Fruit fly (Drosophila melanogaster) whole organism, wandering third instar larva: ENCODE data around the gene CG12689.

ENCODE experiments used
- Abd-B ChIP-seq: fragments of >200 bp; optimal IDR thresholded peaks from 2 replicates; lab custom pipeline; 2017; ENCODE audit warnings: missing biosample characterization, missing genetic modification characterization
- CG32264 ChIP-seq: fragments of 200-800 bp; sonication (Bioruptor generic); optimal IDR thresholded peaks from 2 replicates; lab custom pipeline; 2016; ENCODE audit warnings: missing biosample characterization, missing genetic modification characterization
- CG9705 ChIP-seq: fragments of 200-800 bp; sonication (Bioruptor generic); optimal IDR thresholded peaks from 2 replicates; lab custom pipeline; 2018; ENCODE audit warnings: missing biosample characterization, mild to moderate bottlenecking, missing genetic modification characterization
- CrebA ChIP-seq: fragments of 200-800 bp; sonication (Bioruptor generic); optimal IDR thresholded peaks from 2 replicates; lab custom pipeline; 2016; ENCODE audit warnings: missing biosample characterization, mild to moderate bottlenecking, missing genetic modification characterization, borderline replicate concordance
- Dfd ChIP-seq: fragments of >200 bp; optimal IDR thresholded peaks from 2 replicates; lab custom pipeline; 2017; ENCODE audit warnings: missing biosample characterization, missing genetic modification characterization
- Dif ChIP-seq: fragments of 200-275, 200-300 bp; sonication (Bioruptor generic); optimal IDR thresholded peaks from 2 replicates; lab custom pipeline; 2018; ENCODE audit warnings: missing biosample characterization, missing genetic modification characterization; ENCODE audit not compliant: partially characterized antibody
- GATAd ChIP-seq: sonication (Bioruptor generic); optimal IDR thresholded peaks from 2 replicates; lab custom pipeline; 2016; ENCODE audit warnings: missing biosample characterization, missing genetic modification characterization
- HLH106 ChIP-seq: fragments of 200-800 bp; optimal IDR thresholded peaks from 3 replicates; lab custom pipeline; 2019; ENCODE audit warnings: missing biosample characterization, mild to moderate bottlenecking, missing genetic modification characterization, moderate library complexity
- Hnf4 ChIP-seq: fragments of 200-800 bp; sonication (Bioruptor generic); optimal IDR thresholded peaks from 2 replicates; lab custom pipeline; 2016; ENCODE audit warnings: missing biosample characterization, mild to moderate bottlenecking, missing genetic modification characterization
- Hr78 ChIP-seq: fragments of >200 bp; optimal IDR thresholded peaks from 2 replicates; lab custom pipeline; 2017; ENCODE audit warnings: missing biosample characterization, missing genetic modification characterization
- Hr83 ChIP-seq: fragments of 200-300 bp; sonication (Bioruptor generic); optimal IDR thresholded peaks from 2 replicates; lab custom pipeline; 2016; ENCODE audit warnings: missing biosample characterization, mild to moderate bottlenecking, missing genetic modification characterization, moderate library complexity; ENCODE audit not compliant: poor library complexity, severe bottlenecking
- Jra ChIP-seq: sonication (Bioruptor generic); optimal IDR thresholded peaks from 2 replicates; lab custom pipeline; 2016; ENCODE audit warnings: missing biosample characterization, missing genetic modification characterization
- Mio ChIP-seq: sonication (Bioruptor generic); optimal IDR thresholded peaks from 2 replicates; lab custom pipeline; 2016; ENCODE audit warnings: missing biosample characterization, missing genetic modification characterization
- Myc ChIP-seq: fragments of >200 bp; optimal IDR thresholded peaks from 2 replicates; lab custom pipeline; 2017
- N ChIP-seq: fragments of >200 bp; optimal IDR thresholded peaks from 2 replicates; lab custom pipeline; 2018; ENCODE audit warnings: missing biosample characterization, missing external identifiers, missing genetic modification characterization
- OdsH ChIP-seq: fragments of 200-800 bp; sonication (Bioruptor generic); optimal IDR thresholded peaks from 2 replicates; lab custom pipeline; 2016; ENCODE audit warnings: missing biosample characterization, mild to moderate bottlenecking, missing genetic modification characterization
- Rel ChIP-seq, 2 experiments: fragments of 200-800 bp; sonication (Bioruptor generic) in 1 of 2; optimal IDR thresholded peaks; 2 replicates in 1 of 2; 3 replicates in 1 of 2; lab custom pipeline; 2016 to 2019; ENCODE audit warnings: mild to moderate bottlenecking in 2 of 2, missing biosample characterization in 2 of 2, missing genetic modification characterization in 2 of 2, moderate library complexity in 1 of 2
- Sp1 ChIP-seq: fragments of 200-800 bp; sonication (Bioruptor generic); optimal IDR thresholded peaks from 3 replicates; lab custom pipeline; 2019; ENCODE audit warnings: missing biosample characterization, mild to moderate bottlenecking, missing genetic modification characterization, moderate library complexity
- Vsx2 ChIP-seq: fragments of 200-300, 225-300 bp; sonication (Bioruptor generic); optimal IDR thresholded peaks from 2 replicates; lab custom pipeline; 2018; ENCODE audit warnings: missing biosample characterization, missing genetic modification characterization; ENCODE audit not compliant: partially characterized antibody
- br ChIP-seq: fragments of 200-800 bp; sonication (Bioruptor generic); optimal IDR thresholded peaks from 2 replicates; lab custom pipeline; 2016; ENCODE audit warnings: missing biosample characterization, missing genetic modification characterization
- brk ChIP-seq: fragments of 200-800 bp; sonication (Bioruptor generic); optimal IDR thresholded peaks from 2 replicates; lab custom pipeline; 2016; ENCODE audit warnings: missing biosample characterization, mild to moderate bottlenecking, missing genetic modification characterization
- dl ChIP-seq, 2 experiments: fragments of 175-275, 200-275 bp in 1 of 2; fragments of 200-275 bp in 1 of 2; sonication (Bioruptor generic); optimal IDR thresholded peaks; lab custom pipeline; 2018; ENCODE audit warnings: mild to moderate bottlenecking in 2 of 2, missing biosample characterization in 2 of 2, missing genetic modification characterization in 2 of 2, moderate library complexity in 2 of 2; ENCODE audit not compliant: partially characterized antibody in 2 of 2, insufficient read depth in 1 of 2
- dmrt93B ChIP-seq: fragments of 200-800 bp; sonication (Bioruptor generic); optimal IDR thresholded peaks from 2 replicates; lab custom pipeline; 2018; ENCODE audit warnings: missing biosample characterization, mild to moderate bottlenecking, missing genetic modification characterization
- dsf ChIP-seq: sonication (Bioruptor generic); optimal IDR thresholded peaks from 2 replicates; lab custom pipeline; 2016; ENCODE audit warnings: missing biosample characterization, missing genetic modification characterization, borderline replicate concordance
- ey ChIP-seq: fragments of 200-800 bp; sonication (Bioruptor generic); optimal IDR thresholded peaks from 2 replicates; lab custom pipeline; 2016; ENCODE audit warnings: missing biosample characterization, missing genetic modification characterization
- foxo ChIP-seq, 2 experiments: fragments of 200-800 bp; sonication (Bioruptor generic); optimal IDR thresholded peaks; 2 replicates in 1 of 2; 3 replicates in 1 of 2; lab custom pipeline; 2016 to 2017; ENCODE audit warnings: missing biosample characterization in 2 of 2, missing genetic modification characterization in 2 of 2
- fru ChIP-seq: fragments of 200-800 bp; sonication (Bioruptor generic); optimal IDR thresholded peaks from 3 replicates; lab custom pipeline; 2016; ENCODE audit warnings: missing biosample characterization, mild to moderate bottlenecking, missing genetic modification characterization
- h ChIP-seq: fragments of 200-800 bp; sonication (Bioruptor generic); optimal IDR thresholded peaks from 3 replicates; lab custom pipeline; 2016; ENCODE audit warnings: missing biosample characterization, mild to moderate bottlenecking, missing genetic modification characterization
- jim ChIP-seq: fragments of 175-275, 200-325 bp; sonication (Bioruptor generic); optimal IDR thresholded peaks from 2 replicates; lab custom pipeline; 2016; ENCODE audit warnings: missing biosample characterization, mild to moderate bottlenecking, missing genetic modification characterization
- lola ChIP-seq: fragments of >200 bp; optimal IDR thresholded peaks from 2 replicates; lab custom pipeline; 2017; ENCODE audit warnings: missing biosample characterization, missing genetic modification characterization
- pan ChIP-seq: fragments of >200 bp; optimal IDR thresholded peaks from 2 replicates; lab custom pipeline; 2017
- psq ChIP-seq: fragments of 200-800 bp; sonication (Bioruptor generic); optimal IDR thresholded peaks from 3 replicates; lab custom pipeline; 2017; ENCODE audit warnings: missing biosample characterization, mild to moderate bottlenecking, missing genetic modification characterization, moderate library complexity
- rgr ChIP-seq: fragments of 200-800 bp; sonication (Bioruptor generic); optimal IDR thresholded peaks from 3 replicates; lab custom pipeline; 2016; ENCODE audit warnings: missing biosample characterization, mild to moderate bottlenecking, missing genetic modification characterization
- sage ChIP-seq: fragments of 200-800 bp; sonication (Bioruptor generic); optimal IDR thresholded peaks from 2 replicates; lab custom pipeline; 2016; ENCODE audit warnings: missing biosample characterization, mild to moderate bottlenecking, missing genetic modification characterization
- sv ChIP-seq: fragments of 200-800 bp; sonication (Bioruptor generic); optimal IDR thresholded peaks from 3 replicates; lab custom pipeline; 2016; ENCODE audit warnings: missing biosample characterization, missing genetic modification characterization
- tai ChIP-seq: sonication (Bioruptor generic); optimal IDR thresholded peaks from 2 replicates; lab custom pipeline; 2016; ENCODE audit warnings: missing biosample characterization, missing genetic modification characterization
- usp ChIP-seq: fragments of >200 bp; optimal IDR thresholded peaks from 2 replicates; lab custom pipeline; 2017; ENCODE audit warnings: missing biosample characterization, missing genetic modification characterization
- woc ChIP-seq: sonication (Bioruptor generic); optimal IDR thresholded peaks from 2 replicates; lab custom pipeline; 2016; ENCODE audit warnings: missing biosample characterization, mild to moderate bottlenecking, missing genetic modification characterization

CG12689 gene

dm6 chrX:7537829-7538228, 48.1 kb downstream of the CG12689 start:
- TF ChIP-seq sv = no peak
- TF ChIP-seq Abd-B (GFP tag; lab: Kevin White, UChicago) = no peak
- peak; percentile 48 for TF ChIP-seq h
- TF ChIP-seq CG9705 (GFP tag; lab: Kevin White, UChicago) = no peak
- no peak for TF ChIP-seq tai (GFP tag; lab: Kevin White, UChicago)
- TF ChIP-seq pan = no peak
- no peak for TF ChIP-seq Jra (GFP tag; lab: Kevin White, UChicago)
- TF ChIP-seq usp (GFP tag; lab: Kevin White, UChicago) = no peak
- no peak for TF ChIP-seq Dfd
- no peak for TF ChIP-seq Rel (GFP tag; optimal IDR thresholded peaks at IDR 0.05; lab: Kevin White, UChicago)
- no peak for TF ChIP-seq Rel (tag; optimal IDR thresholded peaks at IDR 0.05; lab: Kevin White, UChicago)
- no peak for TF ChIP-seq dsf (GFP tag; lab: Kevin White, UChicago)
- peak; percentile 16 for TF ChIP-seq dmrt93B (GFP tag; lab: Kevin White, UChicago)
- TF ChIP-seq Sp1 (GFP tag; lab: Kevin White, UChicago) = no peak
- no peak for TF ChIP-seq N (GFP tag; lab: Kevin White, UChicago)
- TF ChIP-seq ey (GFP tag; lab: Kevin White, UChicago) = peak; percentile 6
- TF ChIP-seq GATAd (GFP tag; lab: Kevin White, UChicago) = no peak
- no peak for TF ChIP-seq CrebA
- TF ChIP-seq HLH106 (tag; lab: Kevin White, UChicago) = peak; percentile 47
- no peak for TF ChIP-seq Hnf4 (GFP tag; lab: Kevin White, UChicago)
- no peak for TF ChIP-seq psq (GFP tag; lab: Kevin White, UChicago)
- peak in 1 of 2 experiments; percentile 39 for TF ChIP-seq foxo (GFP tag; optimal IDR thresholded peaks at IDR 0.05; lab: Kevin White, UChicago)
- peak; percentile 14 for TF ChIP-seq OdsH (GFP tag; lab: Kevin White, UChicago)
- no peak for TF ChIP-seq br
- TF ChIP-seq fru = peak; percentile 5
- no peak for TF ChIP-seq rgr (GFP tag; lab: Kevin White, UChicago)
- TF ChIP-seq Mio (GFP tag; lab: Kevin White, UChicago) = no peak
- TF ChIP-seq Dif (GFP tag; lab: Kevin White, UChicago) = no peak
- TF ChIP-seq CG32264 = no peak
- TF ChIP-seq Vsx2 (GFP tag; lab: Kevin White, UChicago) = no peak
- no peak for TF ChIP-seq Hr83 (GFP tag; lab: Kevin White, UChicago)
- TF ChIP-seq sage (GFP tag; lab: Kevin White, UChicago) = no peak
- no peak for TF ChIP-seq Hr78
- TF ChIP-seq Myc = no peak
- no peak for TF ChIP-seq lola (GFP tag; lab: Kevin White, UChicago)
- TF ChIP-seq jim (GFP tag; lab: Kevin White, UChicago) = no peak
- TF ChIP-seq dl (GFP tag; optimal IDR thresholded peaks at IDR 0.05; lab: Kevin White, UChicago; ENCODE audit: insufficient read depth in 1 of 2, partially characterized antibody in 2 of 2) = no peak
- no peak for TF ChIP-seq brk (GFP tag; lab: Kevin White, UChicago)
- peak; percentile 36 for TF ChIP-seq woc (GFP tag; lab: Kevin White, UChicago)

dm6 chrX:7536859-7537258, 49.1 kb downstream of the CG12689 start, which contains the start of gene CG32720:
Gene CG32720, minus strand, starts transcription at chrX:7536959.
- TF ChIP-seq foxo (GFP tag; optimal IDR thresholded peaks at IDR 0.05; lab: Kevin White, UChicago) (no peak), Hr78 (no peak), h (no peak), sv (no peak), HLH106 (tag; lab: Kevin White, UChicago) (no peak), Dfd (no peak), dmrt93B (GFP tag; lab: Kevin White, UChicago) (no peak), Myc (no peak), lola (GFP tag; lab: Kevin White, UChicago) (no peak), OdsH (GFP tag; lab: Kevin White, UChicago) (no peak), psq (GFP tag; lab: Kevin White, UChicago) (no peak), Abd-B (GFP tag; lab: Kevin White, UChicago) (no peak), Sp1 (GFP tag; lab: Kevin White, UChicago) (no peak), N (GFP tag; lab: Kevin White, UChicago) (no peak), Dif (GFP tag; lab: Kevin White, UChicago) (no peak)
